Worm (Caenorhabditis elegans) whole organism, L3 larva: ENCODE data around the gene ztf-13.

Source experiments
- R02D3.7 ChIP-seq: fragments of 150-350 bp; optimal IDR thresholded peaks from 2 replicates; lab custom pipeline; 2014; ENCODE audit warnings: missing biosample characterization, missing genetic modification characterization
- ama-1 ChIP-seq: fragments of 150-350 bp; optimal IDR thresholded peaks from 2 replicates; lab custom pipeline; 2018
- ceh-28 ChIP-seq: fragments of 150-350 bp; optimal IDR thresholded peaks from 2 replicates; lab custom pipeline; 2014; ENCODE audit warnings: missing biosample characterization, missing genetic modification reagents, missing genetic modification characterization
- ceh-9 ChIP-seq: sonication (generic microtip); optimal IDR thresholded peaks from 2 replicates; lab custom pipeline; 2018; ENCODE audit warnings: missing biosample characterization, missing genetic modification characterization
- daf-12 ChIP-seq: fragments of 150-350 bp; optimal IDR thresholded peaks from 2 replicates; lab custom pipeline; 2014; ENCODE audit warnings: missing biosample characterization, missing genetic modification reagents, missing genetic modification characterization
- egl-27 ChIP-seq: sonication (generic microtip); optimal IDR thresholded peaks from 4 replicates; lab custom pipeline; 2017; ENCODE audit warnings: missing biosample characterization, missing genetic modification reagents, missing genetic modification characterization
- elt-1 ChIP-seq: fragments of 150-350 bp; optimal IDR thresholded peaks from 2 replicates; lab custom pipeline; 2014; ENCODE audit warnings: missing biosample characterization, missing genetic modification characterization
- elt-2 ChIP-seq: sonication (generic microtip); optimal IDR thresholded peaks from 2 replicates; lab custom pipeline; 2016; ENCODE audit warnings: missing genetic modification reagents, mild to moderate bottlenecking, missing genetic modification characterization, missing compliant biosample characterization
- elt-3 ChIP-seq, 3 experiments: fragments of 150-350 bp in 1 of 3; sonication (generic microtip) in 2 of 3; optimal IDR thresholded peaks; 2 replicates in 2 of 3; 4 replicates in 1 of 3; lab custom pipeline; 2014 to 2017; ENCODE audit warnings: missing biosample characterization in 3 of 3, missing genetic modification characterization in 3 of 3
- eor-1 ChIP-seq, 2 experiments: fragments of 150-350 bp; optimal IDR thresholded peaks; 2 replicates each; lab custom pipeline; 2014 to 2018; ENCODE audit warnings: missing biosample characterization in 2 of 2, missing genetic modification characterization in 2 of 2
- fkh-10 ChIP-seq: sonication (generic microtip); optimal IDR thresholded peaks from 2 replicates; lab custom pipeline; 2017; ENCODE audit warnings: missing biosample characterization, missing genetic modification reagents, missing genetic modification characterization
- fos-1 ChIP-seq: fragments of 150-350 bp; optimal IDR thresholded peaks from 2 replicates; lab custom pipeline; 2014; ENCODE audit warnings: missing biosample characterization, missing genetic modification characterization
- hmg-11 ChIP-seq: sonication (generic microtip); optimal IDR thresholded peaks from 2 replicates; lab custom pipeline; 2016; ENCODE audit warnings: missing genetic modification characterization, missing compliant biosample characterization
- jun-1 ChIP-seq: fragments of 150-350 bp; optimal IDR thresholded peaks from 2 replicates; lab custom pipeline; 2014; ENCODE audit warnings: missing biosample characterization, missing genetic modification reagents, missing genetic modification characterization
- lin-15B ChIP-seq: fragments of 150-350 bp; optimal IDR thresholded peaks from 2 replicates; lab custom pipeline; 2014; ENCODE audit warnings: missing biosample characterization, missing genetic modification characterization
- lin-39 ChIP-seq: fragments of 150-350 bp; optimal IDR thresholded peaks from 2 replicates; lab custom pipeline; 2018; ENCODE audit warnings: missing biosample characterization, missing genetic modification reagents, missing genetic modification characterization
- lsy-12 ChIP-seq: sonication (generic microtip); optimal IDR thresholded peaks from 2 replicates; lab custom pipeline; 2016; ENCODE audit warnings: mild to moderate bottlenecking, missing genetic modification characterization, missing compliant biosample characterization
- mml-1 ChIP-seq: fragments of 150-350 bp; sonication (generic microtip); optimal IDR thresholded peaks from 3 replicates; lab custom pipeline; 2014; ENCODE audit warnings: missing biosample characterization, missing genetic modification characterization
- nfya-1 ChIP-seq: sonication (generic microtip); optimal IDR thresholded peaks from 2 replicates; lab custom pipeline; 2017; ENCODE audit warnings: missing genetic modification characterization, mild to moderate bottlenecking, missing compliant biosample characterization, antibody characterized with exemption, moderate library complexity; ENCODE audit not compliant: insufficient read depth
- nhr-12 ChIP-seq: fragments of 150-350 bp; optimal IDR thresholded peaks from 2 replicates; lab custom pipeline; 2014; ENCODE audit warnings: missing biosample characterization, missing genetic modification characterization
- nhr-23 ChIP-seq: fragments of 150-350 bp; optimal IDR thresholded peaks from 2 replicates; lab custom pipeline; 2014; ENCODE audit warnings: missing biosample characterization, missing genetic modification reagents, missing genetic modification characterization
- nhr-25 ChIP-seq: sonication (generic microtip); optimal IDR thresholded peaks from 2 replicates; lab custom pipeline; 2017; ENCODE audit warnings: missing biosample characterization, missing genetic modification characterization
- nhr-28 ChIP-seq: fragments of 150-350 bp; optimal IDR thresholded peaks from 2 replicates; lab custom pipeline; 2014; ENCODE audit warnings: missing biosample characterization, missing genetic modification characterization
- nhr-43 ChIP-seq: sonication (generic microtip); optimal IDR thresholded peaks from 2 replicates; lab custom pipeline; 2016; ENCODE audit warnings: mild to moderate bottlenecking, missing genetic modification characterization, missing compliant biosample characterization; ENCODE audit not compliant: poor library complexity, severe bottlenecking
- nhr-67 ChIP-seq: fragments of 150-350 bp; optimal IDR thresholded peaks from 2 replicates; lab custom pipeline; 2014; ENCODE audit warnings: missing biosample characterization, missing genetic modification characterization
- nhr-76 ChIP-seq: fragments of 150-350 bp; sonication (generic microtip); optimal IDR thresholded peaks from 5 replicates; lab custom pipeline; 2014; ENCODE audit warnings: missing biosample characterization, missing genetic modification characterization
- nhr-77 ChIP-seq: fragments of 150-350 bp; optimal IDR thresholded peaks from 2 replicates; lab custom pipeline; 2014; ENCODE audit warnings: missing biosample characterization, missing genetic modification characterization
- pha-4 ChIP-seq: fragments of 150-350 bp; optimal IDR thresholded peaks from 2 replicates; lab custom pipeline; 2014; ENCODE audit warnings: missing biosample characterization, missing genetic modification reagents, missing genetic modification characterization
- pqm-1 ChIP-seq: fragments of 150-350 bp; optimal IDR thresholded peaks from 2 replicates; lab custom pipeline; 2017; ENCODE audit warnings: missing biosample characterization, missing genetic modification characterization, inconsistent platforms
- snpc-4 ChIP-seq: fragments of 150-350 bp; optimal IDR thresholded peaks from 2 replicates; lab custom pipeline; 2014; ENCODE audit warnings: missing biosample characterization, missing genetic modification characterization
- tbx-2 ChIP-seq: sonication (generic microtip); optimal IDR thresholded peaks from 2 replicates; lab custom pipeline; 2016; ENCODE audit warnings: mild to moderate bottlenecking, missing genetic modification characterization, missing compliant biosample characterization
- unc-39 ChIP-seq: sonication (generic microtip); optimal IDR thresholded peaks from 4 replicates; lab custom pipeline; 2017; ENCODE audit warnings: missing biosample characterization, missing genetic modification characterization
- unc-62 ChIP-seq: fragments of 150-350 bp; sonication (generic microtip); optimal IDR thresholded peaks from 4 replicates; lab custom pipeline; 2014; ENCODE audit warnings: missing biosample characterization, missing genetic modification reagents, missing genetic modification characterization
- ztf-11 ChIP-seq: fragments of 150-350 bp; optimal IDR thresholded peaks from 2 replicates; lab custom pipeline; 2014; ENCODE audit warnings: missing biosample characterization, missing genetic modification characterization
- ztf-4 ChIP-seq: fragments of 150-350 bp; optimal IDR thresholded peaks from 2 replicates; lab custom pipeline; 2014; ENCODE audit warnings: missing biosample characterization, missing genetic modification characterization

The ztf-13 gene

DNA sequence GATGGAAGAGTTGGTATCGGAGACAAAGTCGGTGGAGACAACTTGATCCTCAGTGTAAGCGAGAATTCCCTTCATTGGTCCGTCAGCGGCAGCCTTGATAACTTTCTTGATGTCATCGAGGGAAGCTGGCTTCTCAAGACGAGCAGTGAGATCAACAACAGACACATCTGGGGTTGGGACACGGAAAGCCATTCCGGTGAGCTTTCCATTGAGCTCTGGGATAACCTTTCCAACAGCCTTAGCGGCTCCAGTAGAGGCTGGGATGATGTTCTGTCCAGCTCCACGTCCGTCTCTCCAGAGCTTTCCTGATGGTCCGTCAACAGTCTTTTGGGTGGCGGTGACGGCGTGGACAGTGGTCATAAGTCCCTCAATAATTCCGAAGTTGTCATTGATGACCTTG is 11.7 kb upstream of the ztf-13 start:
- peak; percentile 9 for TF ChIP-seq ama-1 (lab: Kevin White, UChicago)

DNA sequence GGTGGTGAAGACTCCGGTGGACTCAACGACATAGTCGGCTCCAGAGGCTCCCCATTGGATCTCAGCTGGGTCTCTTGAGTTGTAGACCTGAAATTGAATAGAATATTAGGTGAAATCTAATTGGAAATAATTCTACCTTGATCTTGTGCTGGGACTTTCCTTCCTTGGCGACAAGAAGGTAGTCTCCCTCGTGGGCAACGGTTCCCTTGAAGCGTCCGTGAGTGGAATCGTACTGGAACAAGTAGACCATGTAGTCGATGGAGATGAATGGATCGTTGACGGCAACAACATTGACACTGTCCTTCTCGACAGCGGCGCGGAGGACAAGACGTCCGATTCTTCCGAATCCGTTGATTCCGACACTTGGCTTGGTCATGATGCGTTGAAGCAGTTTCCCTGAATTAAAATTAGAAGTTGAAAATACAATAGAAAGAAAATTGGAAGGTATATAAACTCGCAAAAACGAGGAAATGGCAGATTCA is 11.0 kb upstream of the ztf-13 start, which contains the start of gene gpd-3:
Gene gpd-3 (minus strand): TSS at position 396 of the 482 bp plus-strand sequence.
- TF ChIP-seq nhr-76 (tag; lab: Kevin White, UChicago) = no peak
- peak; percentile 97 for TF ChIP-seq ama-1 (lab: Kevin White, UChicago)
- peak; percentile 71 for TF ChIP-seq nhr-43 (tag; lab: Kevin White, UChicago)

DNA sequence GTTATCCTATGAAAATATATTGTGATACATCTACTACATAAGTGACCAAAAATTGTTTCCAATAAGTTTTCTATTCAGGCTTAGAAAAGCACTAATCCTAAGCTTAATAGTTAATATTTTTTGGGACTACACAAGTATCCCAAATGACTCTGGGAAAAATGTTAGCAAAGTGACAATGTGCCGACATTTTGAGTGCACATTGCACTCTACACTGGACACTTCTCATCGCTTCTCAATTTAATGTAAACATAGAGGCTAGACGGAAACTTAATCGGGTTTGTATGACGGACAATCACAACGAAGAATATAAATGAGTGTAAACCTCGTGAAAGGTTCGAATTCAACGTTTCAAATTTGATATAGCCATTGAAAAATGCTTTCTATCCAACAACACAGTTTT is 9.7 kb upstream of the ztf-13 start:
- TF ChIP-seq lsy-12 (tag; lab: Kevin White, UChicago) (peak; percentile 42), nhr-76 (tag; lab: Kevin White, UChicago) (no peak), elt-1 (no peak), ztf-11 (tag; lab: Kevin White, UChicago) (no peak), nhr-12 (tag; lab: Kevin White, UChicago) (no peak), elt-2 (tag; lab: Kevin White, UChicago) (peak; percentile 32), lin-15B (tag; lab: Kevin White, UChicago) (no peak), nfya-1 (tag; lab: Kevin White, UChicago) (peak; percentile 42), unc-62 (GFP tag; lab: Kevin White, UChicago) (no peak), nhr-43 (tag; lab: Kevin White, UChicago) (peak; percentile 52), pqm-1 (tag; lab: Kevin White, UChicago) (no peak), unc-39 (tag; lab: Kevin White, UChicago) (no peak), ama-1 (lab: Kevin White, UChicago) (peak; percentile 95), fkh-10 (no peak), nhr-25 (tag; lab: Kevin White, UChicago) (peak; percentile 74), pha-4 (tag; lab: Kevin White, UChicago) (peak; percentile 86), mml-1 (no peak), lin-39 (tag; lab: Kevin White, UChicago) (no peak)

DNA sequence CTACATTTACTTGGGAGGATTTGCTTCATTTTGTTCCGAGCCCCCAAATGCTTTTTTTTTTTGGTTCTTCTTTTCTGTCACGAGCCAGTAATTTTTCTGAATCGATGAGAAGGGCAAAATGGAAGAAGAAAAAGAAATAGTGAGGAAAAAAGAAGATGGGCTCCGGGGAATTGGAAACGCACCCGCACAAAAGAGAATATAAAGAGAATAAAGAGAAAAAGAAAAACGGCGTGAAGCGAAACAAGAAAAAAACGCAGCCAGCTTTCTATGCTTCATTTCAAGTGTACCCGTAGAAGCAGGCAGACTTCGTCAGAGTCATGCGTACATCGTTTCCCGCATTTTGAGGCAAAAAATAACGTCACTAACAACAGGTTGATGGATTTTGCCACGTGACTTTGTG is 9.1 kb upstream of the ztf-13 start:
- TF ChIP-seq nhr-43 (tag; lab: Kevin White, UChicago) = peak; percentile 19
- no peak for TF ChIP-seq nhr-77 (tag; lab: Kevin White, UChicago)
- TF ChIP-seq fkh-10 = peak; percentile 64
- no peak for TF ChIP-seq mml-1
- peak; percentile 54 for TF ChIP-seq nfya-1 (tag; lab: Kevin White, UChicago)
- peak; percentile 33 for TF ChIP-seq hmg-11 (tag; lab: Kevin White, UChicago)
- peak; percentile 8 for TF ChIP-seq snpc-4
- TF ChIP-seq ama-1 (lab: Kevin White, UChicago) = peak; percentile 47
- peak; percentile 4 for TF ChIP-seq lin-39 (tag; lab: Kevin White, UChicago)

DNA sequence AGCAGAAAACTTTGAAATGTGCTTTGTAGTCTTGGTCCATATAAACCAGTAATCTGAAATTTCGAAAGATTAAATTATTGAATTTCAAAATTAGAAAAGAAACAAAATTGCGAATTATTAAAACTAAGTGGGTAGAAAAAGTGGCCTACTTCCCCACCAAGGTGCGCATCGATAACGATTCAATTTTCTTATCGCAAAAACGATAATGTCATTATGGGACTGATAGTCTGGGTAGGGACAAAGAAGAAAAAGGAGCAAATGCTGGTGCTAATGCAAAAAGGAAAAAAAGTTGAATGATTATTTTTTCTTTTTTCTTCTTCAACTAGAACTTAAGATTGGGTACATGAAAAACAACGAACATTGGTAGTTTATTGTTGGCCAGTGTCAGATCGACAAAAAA is 8.6 kb upstream of the ztf-13 start, which contains the start of gene gpcp-1:
Gene gpcp-1 (minus strand): TSS at position 53 of the 400 bp plus-strand sequence.
- peak; percentile 61 for TF ChIP-seq pqm-1 (tag; lab: Kevin White, UChicago)
- peak; percentile 20 for TF ChIP-seq pha-4 (tag; lab: Kevin White, UChicago)
- TF ChIP-seq elt-2 (tag; lab: Kevin White, UChicago) = peak; percentile 91
- no peak for TF ChIP-seq mml-1

DNA sequence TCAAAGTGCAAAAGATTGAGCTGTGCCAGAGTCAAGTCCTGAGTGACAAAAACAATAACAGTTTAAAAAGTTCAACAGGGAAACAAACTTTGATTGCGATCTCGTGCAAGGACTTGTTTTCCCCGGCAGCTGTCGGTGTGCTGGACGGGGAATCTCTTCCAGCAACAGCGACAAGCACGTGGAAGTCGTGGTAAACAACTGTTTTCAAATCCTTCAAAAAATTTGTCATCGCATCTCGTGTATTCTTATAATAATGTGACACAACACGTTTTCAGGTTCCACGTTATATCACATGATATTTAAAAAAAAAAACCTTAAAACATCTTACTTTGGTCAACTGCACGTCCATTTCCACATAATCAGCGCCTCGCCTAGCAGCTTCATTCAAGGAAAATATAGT is 6.6 kb upstream of the ztf-13 start:
- TF ChIP-seq nfya-1 (tag; lab: Kevin White, UChicago) (peak; percentile 9), elt-1 (no peak), lin-39 (tag; lab: Kevin White, UChicago) (no peak)

DNA sequence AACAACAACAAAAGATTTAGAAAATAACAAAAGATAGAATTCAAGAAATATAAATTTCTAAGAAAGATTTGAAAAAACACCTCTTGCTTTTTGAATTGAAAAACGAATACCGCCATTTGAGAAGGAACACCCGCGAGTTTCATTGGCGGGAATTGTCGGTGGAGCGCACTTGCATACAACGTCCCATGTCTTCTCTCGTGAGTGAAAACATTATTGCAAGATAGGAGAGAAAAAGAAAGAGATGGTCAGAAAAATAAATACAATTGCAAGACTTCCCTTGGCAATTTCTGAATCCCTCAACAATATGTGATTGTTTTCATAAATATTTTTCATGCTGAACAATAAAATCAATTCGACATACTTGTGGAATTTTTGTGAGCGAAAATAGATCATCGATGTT is 4.2 kb upstream of the ztf-13 start, which contains the start of gene K10B3.5:
Gene K10B3.5 (minus strand): TSS at position 343 of the 400 bp plus-strand sequence.
- TF ChIP-seq nhr-76 (tag; lab: Kevin White, UChicago) (no peak), ceh-9 (tag; lab: Kevin White, UChicago) (no peak), snpc-4 (peak; percentile 78), jun-1 (tag; lab: Kevin White, UChicago) (no peak), ztf-4 (tag; lab: Kevin White, UChicago) (no peak), nhr-77 (tag; lab: Kevin White, UChicago) (no peak), daf-12 (tag; lab: Kevin White, UChicago) (no peak), tbx-2 (tag; lab: Kevin White, UChicago) (no peak), ztf-11 (tag; lab: Kevin White, UChicago) (no peak), lin-39 (tag; lab: Kevin White, UChicago) (peak; percentile 77), nhr-25 (tag; lab: Kevin White, UChicago) (peak; percentile 81), nfya-1 (tag; lab: Kevin White, UChicago) (peak; percentile 73), unc-39 (tag; lab: Kevin White, UChicago) (no peak), elt-1 (no peak), nhr-23 (tag; lab: Kevin White, UChicago) (peak; percentile 54), nhr-67 (no peak), eor-1 (tag; optimal IDR thresholded peaks at IDR 0.05; lab: Kevin White, UChicago) (no peak), fos-1 (tag; lab: Kevin White, UChicago) (no peak), nhr-43 (tag; lab: Kevin White, UChicago) (peak; percentile 46), nhr-12 (tag; lab: Kevin White, UChicago) (no peak), ceh-28 (tag; lab: Kevin White, UChicago) (no peak), mml-1 (no peak), lin-15B (tag; lab: Kevin White, UChicago) (peak; percentile 47), R02D3.7 (no peak), elt-3 (tag; optimal IDR thresholded peaks at IDR 0.05; lab: Kevin White, UChicago) (no peak), ama-1 (lab: Kevin White, UChicago) (peak; percentile 33), nhr-28 (tag; lab: Kevin White, UChicago) (no peak), egl-27 (tag; lab: Kevin White, UChicago) (no peak)
